Worm (Caenorhabditis elegans): ENCODE results near the gene bed-2.

bed-2 gene

ce11 chrIII:11478468-11479363 is 8.1 kb upstream of the bed-2 start:
- TF ChIP-seq mep-1 (tag; optimal IDR thresholded peaks at IDR 0.05) (no peak), tbx-8 (GFP tag; optimal IDR thresholded peaks at IDR 0.05) (no peak), flh-1 (GFP tag; optimal IDR thresholded peaks at IDR 0.05) (no peak), snpc-4 (tag; optimal IDR thresholded peaks at IDR 0.05) (no peak), lin-32 (GFP tag; optimal IDR thresholded peaks at IDR 0.05) (no peak), cnd-1 (tag; optimal IDR thresholded peaks at IDR 0.05) (no peak), nhr-237 (tag; optimal IDR thresholded peaks at IDR 0.05) (no peak), M03D4.4 (tag; optimal IDR thresholded peaks at IDR 0.05) (no peak), unc-120 (tag; optimal IDR thresholded peaks at IDR 0.05; ENCODE audit: poor library complexity, severe bottlenecking) (no peak), ceh-83 (GFP tag; optimal IDR thresholded peaks at IDR 0.05) (no peak), unc-62 (GFP tag; optimal IDR thresholded peaks at IDR 0.05) (no peak)

ce11 chrIII:11477307-11477706 is 6.7 kb upstream of the bed-2 start:
- no peak for TF ChIP-seq elt-3 (tag; optimal IDR thresholded peaks at IDR 0.05)
- TF ChIP-seq nhr-76 (tag; optimal IDR thresholded peaks at IDR 0.05): no peak
- no peak for TF ChIP-seq hlh-1 (tag; optimal IDR thresholded peaks at IDR 0.05)
- no peak for TF ChIP-seq lsy-2 (tag; optimal IDR thresholded peaks at IDR 0.05)
- no peak for TF ChIP-seq tbx-8 (GFP tag; optimal IDR thresholded peaks at IDR 0.05)
- TF ChIP-seq unc-39 (tag; optimal IDR thresholded peaks at IDR 0.05): no peak
- no peak for TF ChIP-seq ceh-39 (tag; optimal IDR thresholded peaks at IDR 0.05)
- no peak for TF ChIP-seq unc-120 (tag; optimal IDR thresholded peaks at IDR 0.05; ENCODE audit: poor library complexity, severe bottlenecking)
- no peak for TF ChIP-seq mab-5 (tag; optimal IDR thresholded peaks at IDR 0.05)
- TF ChIP-seq cnd-1 (tag; optimal IDR thresholded peaks at IDR 0.05): no peak
- no peak for TF ChIP-seq elt-1 (tag; optimal IDR thresholded peaks at IDR 0.05; ENCODE audit: borderline replicate concordance, insufficient read depth)
- no peak for TF ChIP-seq nhr-28 (tag; optimal IDR thresholded peaks at IDR 0.05)
- TF ChIP-seq drap-1 (GFP tag; optimal IDR thresholded peaks at IDR 0.05): no peak
- no peak for TF ChIP-seq snpc-4 (tag; optimal IDR thresholded peaks at IDR 0.05)
- no peak for TF ChIP-seq nhr-12 (tag; optimal IDR thresholded peaks at IDR 0.05)
- no peak for TF ChIP-seq ces-1 (GFP tag; optimal IDR thresholded peaks at IDR 0.05)

- no peak for TF ChIP-seq ztf-11 (tag; optimal IDR thresholded peaks at IDR 0.05)
- no peak for TF ChIP-seq hlh-1 (tag; optimal IDR thresholded peaks at IDR 0.05)
- no peak for TF ChIP-seq nhr-76 (tag; optimal IDR thresholded peaks at IDR 0.05)
- TF ChIP-seq flh-1 (GFP tag; optimal IDR thresholded peaks at IDR 0.05): no peak
- TF ChIP-seq bed-3 (GFP tag; optimal IDR thresholded peaks at IDR 0.05): no peak
Observed at ce11 chrIII:11474674-11475306, 4.2 kb upstream of the bed-2 start.

- no peak for TF ChIP-seq cnd-1 (tag; optimal IDR thresholded peaks at IDR 0.05)
- TF ChIP-seq nhr-12 (tag; optimal IDR thresholded peaks at IDR 0.05): no peak
- TF ChIP-seq flh-1 (GFP tag; optimal IDR thresholded peaks at IDR 0.05): no peak
- TF ChIP-seq nhr-28 (tag; optimal IDR thresholded peaks at IDR 0.05): no peak
- no peak for TF ChIP-seq nhr-2 (tag; optimal IDR thresholded peaks at IDR 0.05)
- no peak for TF ChIP-seq lin-32 (GFP tag; optimal IDR thresholded peaks at IDR 0.05)
- TF ChIP-seq unc-62 (GFP tag; optimal IDR thresholded peaks at IDR 0.05): no peak
- no peak for TF ChIP-seq lin-13 (tag; optimal IDR thresholded peaks at IDR 0.05)
Observed at ce11 chrIII:11472861-11473260, 2.3 kb upstream of the bed-2 start.

- TF ChIP-seq lsy-2 (tag; optimal IDR thresholded peaks at IDR 0.05) (peak; percentile 28), nhr-2 (tag; optimal IDR thresholded peaks at IDR 0.05) (no peak), mls-2 (tag; optimal IDR thresholded peaks at IDR 0.05) (no peak)
Observed at ce11 chrIII:11471336-11471735, 728 bp upstream of the bed-2 start.
